Worm (Caenorhabditis elegans) whole organism, L1 larva: Measurements from ENCODE around the gene copd-1.

ENCODE experiments used
- C04F5.9 ChIP-seq: sonication (generic microtip); optimal IDR thresholded peaks from 2 replicates; lab custom pipeline; 2016; ENCODE audit warnings: missing genetic modification characterization, missing compliant biosample characterization
- C16A3.4 ChIP-seq: fragments of 150-350 bp; optimal IDR thresholded peaks from 2 replicates; lab custom pipeline; 2014; ENCODE audit warnings: missing biosample characterization, missing genetic modification characterization
- Y116A8C.19 ChIP-seq: sonication (generic microtip); optimal IDR thresholded peaks from 2 replicates; lab custom pipeline; 2016; ENCODE audit warnings: missing compliant biosample characterization, missing genetic modification characterization, borderline replicate concordance
- aha-1 ChIP-seq: fragments of 150-350 bp; optimal IDR thresholded peaks from 2 replicates; lab custom pipeline; 2014; ENCODE audit warnings: missing biosample characterization, missing genetic modification characterization
- alr-1 ChIP-seq: fragments of 200-800 bp; sonication (Bioruptor generic); optimal IDR thresholded peaks from 2 replicates; lab custom pipeline; 2018; ENCODE audit warnings: borderline replicate concordance, mild to moderate bottlenecking, missing genetic modification characterization, missing compliant biosample characterization
- blmp-1 ChIP-seq: fragments of 150-350 bp; optimal IDR thresholded peaks from 2 replicates; lab custom pipeline; 2014; ENCODE audit warnings: missing biosample characterization, missing genetic modification characterization
- ceh-8 ChIP-seq: fragments of 200-800 bp; sonication (Bioruptor generic); optimal IDR thresholded peaks from 2 replicates; lab custom pipeline; 2018; ENCODE audit warnings: mild to moderate bottlenecking, missing genetic modification characterization, moderate library complexity, missing compliant biosample characterization
- ceh-82 ChIP-seq, 3 experiments: fragments of 150-350 bp in 1 of 3; sonication (generic microtip) in 2 of 3; optimal IDR thresholded peaks; 2 replicates each; lab custom pipeline; 2014 to 2017; ENCODE audit warnings: missing biosample characterization in 3 of 3, missing genetic modification characterization in 3 of 3
- ceh-88 ChIP-seq: fragments of 200-800 bp; sonication (Bioruptor generic); IDR thresholded peaks from 2 replicates; pipeline ENCODE4 v1.3.6; 2022; ENCODE audit warnings: missing genetic modification characterization, missing compliant biosample characterization
- ces-1 ChIP-seq: fragments of 150-350 bp; optimal IDR thresholded peaks from 2 replicates; lab custom pipeline; 2014; ENCODE audit warnings: missing biosample characterization, missing genetic modification reagents, missing genetic modification characterization
- dpl-1 ChIP-seq, 3 experiments: fragments of 150-350 bp in 2 of 3; sonication (generic microtip) in 1 of 3; optimal IDR thresholded peaks; 2 replicates each; lab custom pipeline; 2014 to 2017; ENCODE audit warnings: missing biosample characterization in 3 of 3, missing genetic modification characterization in 3 of 3, missing genetic modification reagents in 3 of 3
- dsc-1 ChIP-seq: sonication (generic microtip); optimal IDR thresholded peaks from 2 replicates; lab custom pipeline; 2016; ENCODE audit warnings: mild to moderate bottlenecking, missing genetic modification characterization, missing compliant biosample characterization
- efl-1 ChIP-seq, 4 experiments: fragments of 150-350 bp; optimal IDR thresholded peaks in 3 of 4; peaks in 1 of 4; 1 replicate in 1 of 4; 2 replicates in 3 of 4; lab custom pipeline; 2014; ENCODE audit warnings: missing biosample characterization in 2 of 4, missing genetic modification characterization in 2 of 4, missing genetic modification reagents in 2 of 4
- elt-2 ChIP-seq: sonication (generic microtip); optimal IDR thresholded peaks from 2 replicates; lab custom pipeline; 2016; ENCODE audit warnings: missing genetic modification characterization, mild to moderate bottlenecking, inconsistent platforms, missing compliant biosample characterization, missing genetic modification reagents
- elt-3 ChIP-seq, 6 experiments: fragments of 150-350 bp in 1 of 6; sonication (generic microtip); optimal IDR thresholded peaks; 2 replicates each; lab custom pipeline; 2017 to 2018; ENCODE audit warnings: missing biosample characterization in 6 of 6, missing genetic modification characterization in 6 of 6, inconsistent platforms in 1 of 6
- fkh-4 ChIP-seq: sonication (generic microtip); optimal IDR thresholded peaks from 2 replicates; lab custom pipeline; 2016; ENCODE audit warnings: missing compliant biosample characterization, missing genetic modification characterization, borderline replicate concordance
- fkh-8 ChIP-seq: sonication (generic microtip); optimal IDR thresholded peaks from 2 replicates; lab custom pipeline; 2016; ENCODE audit warnings: mild to moderate bottlenecking, missing genetic modification characterization, missing compliant biosample characterization
- fos-1 ChIP-seq: fragments of 150-350 bp; optimal IDR thresholded peaks from 2 replicates; lab custom pipeline; 2014; ENCODE audit warnings: missing biosample characterization, missing genetic modification characterization
- hlh-4 ChIP-seq: sonication (generic microtip); optimal IDR thresholded peaks from 2 replicates; lab custom pipeline; 2016; ENCODE audit warnings: mild to moderate bottlenecking, missing genetic modification characterization, missing compliant biosample characterization
- hpl-2 ChIP-seq: fragments of 150-350 bp; optimal IDR thresholded peaks from 2 replicates; lab custom pipeline; 2014; ENCODE audit warnings: missing biosample characterization, missing genetic modification reagents, missing genetic modification characterization
- irx-1 ChIP-seq: sonication (generic microtip); optimal IDR thresholded peaks from 2 replicates; lab custom pipeline; 2016; ENCODE audit warnings: missing genetic modification characterization, missing compliant biosample characterization
- isw-1 ChIP-seq: fragments of 200-800 bp; sonication (Bioruptor generic); IDR thresholded peaks from 2 replicates; pipeline ENCODE4 v1.3.6; 2022; ENCODE audit warnings: missing genetic modification characterization, missing compliant biosample characterization
- jun-1 ChIP-seq: fragments of 150-350 bp; optimal IDR thresholded peaks from 2 replicates; lab custom pipeline; 2014; ENCODE audit warnings: missing biosample characterization, missing genetic modification reagents, missing genetic modification characterization
- lin-13 ChIP-seq: fragments of 150-350 bp; optimal IDR thresholded peaks from 2 replicates; lab custom pipeline; 2014; ENCODE audit warnings: missing biosample characterization, missing genetic modification reagents, missing genetic modification characterization
- lin-14 ChIP-seq: fragments of 200-800 bp; sonication (Bioruptor generic); optimal IDR thresholded peaks from 2 replicates; lab custom pipeline; 2018; ENCODE audit warnings: mild to moderate bottlenecking, missing genetic modification characterization, moderate library complexity, missing compliant biosample characterization
- lin-39 ChIP-seq: fragments of 150-350 bp; optimal IDR thresholded peaks from 2 replicates; lab custom pipeline; 2014; ENCODE audit warnings: missing biosample characterization, missing genetic modification reagents, missing genetic modification characterization
- mab-9 ChIP-seq: fragments of 200-800 bp; sonication (Bioruptor generic); IDR thresholded peaks from 2 replicates; pipeline ENCODE4 v1.3.6; 2022; ENCODE audit warnings: missing genetic modification reagents, missing genetic modification characterization, missing compliant biosample characterization
- mdl-1 ChIP-seq, 2 experiments: fragments of 150-350 bp; optimal IDR thresholded peaks; 2 replicates each; lab custom pipeline; 2014 to 2017; ENCODE audit warnings: missing biosample characterization in 2 of 2, missing genetic modification characterization in 2 of 2, inconsistent platforms in 1 of 2
- mef-2 ChIP-seq: fragments of 150-350 bp; optimal IDR thresholded peaks from 2 replicates; lab custom pipeline; 2014; ENCODE audit warnings: missing biosample characterization, missing genetic modification characterization
- nhr-11 ChIP-seq: fragments of 150-350 bp; optimal IDR thresholded peaks from 2 replicates; lab custom pipeline; 2014; ENCODE audit warnings: missing biosample characterization, missing genetic modification characterization
- nhr-20 ChIP-seq: sonication (generic microtip); optimal IDR thresholded peaks from 2 replicates; lab custom pipeline; 2016; ENCODE audit warnings: mild to moderate bottlenecking, missing genetic modification characterization, missing compliant biosample characterization
- nhr-237 ChIP-seq: fragments of 150-350 bp; optimal IDR thresholded peaks from 2 replicates; lab custom pipeline; 2014; ENCODE audit warnings: missing biosample characterization, missing genetic modification characterization
- nhr-71 ChIP-seq: sonication (generic microtip); optimal IDR thresholded peaks from 2 replicates; lab custom pipeline; 2016; ENCODE audit warnings: mild to moderate bottlenecking, missing genetic modification characterization, moderate library complexity, missing compliant biosample characterization
- nhr-85 ChIP-seq: sonication (generic microtip); peaks from one replicate; lab custom pipeline; 2016; ENCODE audit warnings: missing genetic modification characterization, inconsistent platforms, missing compliant biosample characterization
- nhr-90 ChIP-seq: sonication (generic microtip); optimal IDR thresholded peaks from 2 replicates; lab custom pipeline; 2016; ENCODE audit warnings: mild to moderate bottlenecking, missing genetic modification characterization, missing compliant biosample characterization; ENCODE audit not compliant: poor library complexity
- pag-3 ChIP-seq: sonication (generic microtip); optimal IDR thresholded peaks from 2 replicates; lab custom pipeline; 2017; ENCODE audit warnings: missing genetic modification characterization, mild to moderate bottlenecking, missing compliant biosample characterization, antibody characterized with exemption, borderline replicate concordance; ENCODE audit not compliant: insufficient read depth
- skn-1 ChIP-seq: fragments of 150-350 bp; optimal IDR thresholded peaks from 2 replicates; lab custom pipeline; 2014; ENCODE audit warnings: missing biosample characterization, missing genetic modification characterization
- snpc-4 ChIP-seq: fragments of 150-350 bp; optimal IDR thresholded peaks from 2 replicates; lab custom pipeline; 2014; ENCODE audit warnings: missing biosample characterization, missing genetic modification characterization
- sup-37 ChIP-seq: fragments of 200-800 bp; sonication (Bioruptor generic); optimal IDR thresholded peaks from 2 replicates; lab custom pipeline; 2018; ENCODE audit warnings: mild to moderate bottlenecking, missing genetic modification characterization, missing compliant biosample characterization
- swsn-7 ChIP-seq: sonication (generic microtip); optimal IDR thresholded peaks from 2 replicates; lab custom pipeline; 2016; ENCODE audit warnings: missing genetic modification characterization, missing compliant biosample characterization
- tbx-2 ChIP-seq: sonication (generic microtip); optimal IDR thresholded peaks from 2 replicates; lab custom pipeline; 2016; ENCODE audit warnings: missing genetic modification characterization, missing compliant biosample characterization
- unc-130 ChIP-seq: fragments of 150-350 bp; optimal IDR thresholded peaks from 2 replicates; lab custom pipeline; 2017; ENCODE audit warnings: missing biosample characterization, missing genetic modification characterization, inconsistent platforms
- unc-62 ChIP-seq: fragments of 150-350 bp; optimal IDR thresholded peaks from 2 replicates; lab custom pipeline; 2014; ENCODE audit warnings: missing biosample characterization, missing genetic modification reagents, missing genetic modification characterization
- unc-86 ChIP-seq: sonication (generic microtip); optimal IDR thresholded peaks from 2 replicates; lab custom pipeline; 2016; ENCODE audit warnings: missing genetic modification characterization, missing compliant biosample characterization
- unc-98 ChIP-seq: fragments of 200-800 bp; sonication (Bioruptor generic); IDR thresholded peaks from 2 replicates; pipeline ENCODE4 v1.3.6; 2022; ENCODE audit warnings: missing genetic modification characterization, missing compliant biosample characterization
- vab-15 ChIP-seq: sonication (generic microtip); optimal IDR thresholded peaks from 2 replicates; lab custom pipeline; 2017; ENCODE audit warnings: missing genotype, mild to moderate bottlenecking, missing genetic modification characterization, missing compliant biosample characterization
- xbp-1 ChIP-seq: sonication (generic microtip); optimal IDR thresholded peaks from 2 replicates; lab custom pipeline; 2016; ENCODE audit warnings: missing genetic modification characterization, missing compliant biosample characterization
- zag-1 ChIP-seq: fragments of 150-350 bp; optimal IDR thresholded peaks from 2 replicates; lab custom pipeline; 2014; ENCODE audit warnings: missing biosample characterization, missing genetic modification characterization
- zip-4 ChIP-seq: fragments of 200-800 bp; sonication (Bioruptor generic); optimal IDR thresholded peaks from 2 replicates; lab custom pipeline; 2018; ENCODE audit warnings: mild to moderate bottlenecking, missing genetic modification characterization, moderate library complexity, missing compliant biosample characterization
- ztf-11 ChIP-seq, 2 experiments: sonication (generic microtip); optimal IDR thresholded peaks; 2 replicates each; lab custom pipeline; 2016 to 2017; ENCODE audit warnings: missing genetic modification characterization in 2 of 2, missing biosample characterization in 1 of 2, missing compliant biosample characterization in 1 of 2

The copd-1 gene

ce11 chrIII:6606641-6607040 lies 18.1 kb downstream of the copd-1 start:
- TF ChIP-seq pag-3 (tag; lab: Kevin White, UChicago) (no peak), efl-1 (optimal IDR thresholded peaks at IDR 0.05; lab: Kevin White, UChicago) (no peak), efl-1 (GFP tag; optimal IDR thresholded peaks at IDR 0.05 in 1 of 2; lab: Kevin White, UChicago) (peak in 1 of 2 experiments; percentile 92)

ce11 chrIII:6606022-6606467 lies 18.7 kb downstream of the copd-1 start:
- TF ChIP-seq alr-1 (tag; lab: Kevin White, UChicago) (no peak), mab-9 (peak; percentile 47; the same call in 1 of the 2 replicates), xbp-1 (peak; percentile 58), mdl-1 (tag; optimal IDR thresholded peaks at IDR 0.05; lab: Kevin White, UChicago) (peak in 1 of 2 experiments; percentile 90), zip-4 (peak; percentile 84), ceh-88 (GFP tag; lab: Robert Waterston, UW) (no peak), ces-1 (GFP tag; lab: Kevin White, UChicago) (no peak), sup-37 (GFP tag; lab: Kevin White, UChicago) (no peak), unc-98 (no peak), dpl-1 (GFP tag; optimal IDR thresholded peaks at IDR 0.05; lab: Kevin White, UChicago) (peak; percentile 43 to 66 (median 62)), jun-1 (tag; lab: Kevin White, UChicago) (peak; percentile 58), mef-2 (tag; lab: Kevin White, UChicago) (no peak), hlh-4 (tag; lab: Kevin White, UChicago) (no peak), aha-1 (no peak), ceh-8 (peak; percentile 46), Y116A8C.19 (tag; lab: Kevin White, UChicago) (no peak), skn-1 (tag; lab: Kevin White, UChicago) (peak; percentile 90), C04F5.9 (no peak), snpc-4 (peak; percentile 56), unc-62 (GFP tag; lab: Kevin White, UChicago) (no peak), nhr-237 (tag; lab: Kevin White, UChicago) (no peak), lin-13 (GFP tag; lab: Kevin White, UChicago) (peak; percentile 74), fkh-4 (tag; lab: Kevin White, UChicago) (no peak), nhr-85 (peak; percentile 83), lin-39 (peak; percentile 13), ztf-11 (tag; optimal IDR thresholded peaks at IDR 0.05; lab: Kevin White, UChicago) (peak in 1 of 2 experiments; percentile 39), nhr-90 (peak; percentile 76), irx-1 (tag; lab: Kevin White, UChicago) (peak; percentile 44), C16A3.4 (peak; percentile 30), unc-86 (peak; percentile 54), blmp-1 (peak; percentile 82), tbx-2 (tag; lab: Kevin White, UChicago) (peak; percentile 66), ceh-82 (tag; optimal IDR thresholded peaks at IDR 0.05; lab: Kevin White, UChicago) (peak; percentile 29 to 61 (median 52)), fkh-8 (tag; lab: Kevin White, UChicago) (peak; percentile 72), dsc-1 (tag; lab: Kevin White, UChicago) (peak; percentile 51), isw-1 (GFP tag; lab: Robert Waterston, UW) (peak; percentile 35), zag-1 (tag; lab: Kevin White, UChicago) (no peak), unc-130 (tag; lab: Kevin White, UChicago) (peak; percentile 81), swsn-7 (peak; percentile 74), elt-3 (tag; optimal IDR thresholded peaks at IDR 0.05; lab: Kevin White, UChicago) (peak in 1 of 6 experiments; percentile 56), hpl-2 (GFP tag; lab: Kevin White, UChicago) (no peak), vab-15 (tag; lab: Kevin White, UChicago) (no peak), fos-1 (tag; lab: Kevin White, UChicago) (no peak), nhr-11 (tag; lab: Kevin White, UChicago) (no peak), nhr-71 (tag; lab: Kevin White, UChicago) (peak; percentile 86), lin-14 (peak; percentile 90), nhr-20 (tag; lab: Kevin White, UChicago) (peak; percentile 72), elt-2 (tag; lab: Kevin White, UChicago) (peak; percentile 53)
